Fruit fly (Drosophila melanogaster) whole organism, embryonic: Measurements from ENCODE around the gene CG32425.

Source experiments
- Ada2b ChIP-seq: fragments of 200-800 bp; sonication (Bioruptor generic); IDR thresholded peaks from 2 replicates; pipeline ENCODE4 v1.3.6; 2022; ENCODE audit warnings: missing biosample characterization, missing genetic modification characterization
- Aef1 ChIP-seq: fragments of 200-800 bp; sonication (Bioruptor generic); IDR thresholded peaks from 3 replicates; pipeline ENCODE4 v1.3.6; 2022; ENCODE audit warnings: missing biosample characterization, missing genetic modification characterization
- C15 ChIP-seq: fragments of 200-800 bp; sonication (Bioruptor generic); IDR thresholded peaks from 3 replicates; pipeline ENCODE4 v1.3.6; 2022; ENCODE audit warnings: missing biosample characterization, missing genetic modification characterization
- CG10209 ChIP-seq: fragments of 200-800 bp; sonication (Bioruptor generic); optimal IDR thresholded peaks from 3 replicates; lab custom pipeline; 2017; ENCODE audit warnings: missing biosample characterization, mild to moderate bottlenecking, missing genetic modification characterization, missing genetic modification reagents
- CG10366 ChIP-seq: fragments of 200-800 bp; sonication (Bioruptor generic); IDR thresholded peaks from 2 replicates; pipeline ENCODE4 v1.3.6; 2022; ENCODE audit warnings: missing biosample characterization, missing genetic modification characterization
- CG11696 ChIP-seq: fragments of 200-800 bp; sonication (Bioruptor generic); IDR thresholded peaks from 2 replicates; pipeline ENCODE4 v1.3.6; 2022; ENCODE audit warnings: missing biosample characterization, missing genetic modification characterization
- CG12391 ChIP-seq: fragments of 200-800 bp; sonication (Bioruptor generic); optimal IDR thresholded peaks from 3 replicates; lab custom pipeline; 2018; ENCODE audit warnings: missing biosample characterization, mild to moderate bottlenecking, missing genetic modification characterization, moderate library complexity
- CG12769 ChIP-seq: fragments of 200-800 bp; sonication (Bioruptor generic); optimal IDR thresholded peaks from 2 replicates; lab custom pipeline; 2019; ENCODE audit warnings: missing biosample characterization, mild to moderate bottlenecking, missing genetic modification characterization, moderate library complexity
- CG13624 ChIP-seq: fragments of 200-800 bp; sonication (Bioruptor generic); optimal IDR thresholded peaks from 2 replicates; lab custom pipeline; 2016; ENCODE audit warnings: missing biosample characterization, missing genetic modification characterization
- CG13894 ChIP-seq: fragments of 200-800 bp; sonication (Bioruptor generic); optimal IDR thresholded peaks from 3 replicates; lab custom pipeline; 2018; ENCODE audit warnings: missing biosample characterization, mild to moderate bottlenecking, missing genetic modification characterization, moderate library complexity
- CG14710 ChIP-seq: fragments of 200-800 bp; sonication (Bioruptor generic); optimal IDR thresholded peaks from 3 replicates; lab custom pipeline; 2019; ENCODE audit warnings: missing biosample characterization, mild to moderate bottlenecking, missing genetic modification characterization, moderate library complexity
- CG15601 ChIP-seq: fragments of 200-800 bp; sonication (Bioruptor generic); optimal IDR thresholded peaks from 3 replicates; lab custom pipeline; 2019; ENCODE audit warnings: missing biosample characterization, mild to moderate bottlenecking, missing genetic modification characterization, moderate library complexity
- CG1602 ChIP-seq: fragments of 200-800 bp; sonication (Bioruptor generic); optimal IDR thresholded peaks from 3 replicates; lab custom pipeline; 2016; ENCODE audit warnings: missing biosample characterization, missing genetic modification characterization
- CG16863 ChIP-seq: fragments of 200-800 bp; sonication (Bioruptor generic); optimal IDR thresholded peaks from 3 replicates; lab custom pipeline; 2016; ENCODE audit warnings: missing biosample characterization, missing genetic modification characterization
- CG17328 ChIP-seq: fragments of 200-800 bp; sonication (Bioruptor generic); IDR thresholded peaks from 2 replicates; pipeline ENCODE4 v1.3.6; 2022; ENCODE audit warnings: missing biosample characterization, missing genetic modification characterization
- CG17568 ChIP-seq: fragments of 200-800 bp; sonication (Bioruptor generic); optimal IDR thresholded peaks from 2 replicates; lab custom pipeline; 2018; ENCODE audit warnings: missing biosample characterization, mild to moderate bottlenecking, missing genetic modification characterization, moderate library complexity
- CG17802 ChIP-seq: fragments of 200-800 bp; sonication (Bioruptor generic); optimal IDR thresholded peaks from 2 replicates; lab custom pipeline; 2018; ENCODE audit warnings: missing biosample characterization, mild to moderate bottlenecking, missing genetic modification characterization, moderate library complexity
- CG1832 ChIP-seq: fragments of 200-800 bp; sonication (Bioruptor generic); optimal IDR thresholded peaks from 2 replicates; lab custom pipeline; 2017; ENCODE audit warnings: missing biosample characterization, mild to moderate bottlenecking, missing genetic modification characterization, inconsistent platforms
- CG2202 ChIP-seq: fragments of 200-800 bp; sonication (Bioruptor generic); optimal IDR thresholded peaks from 2 replicates; lab custom pipeline; 2018; ENCODE audit warnings: missing biosample characterization, mild to moderate bottlenecking, missing genetic modification characterization
- CG2712 ChIP-seq: fragments of 200-800 bp; optimal IDR thresholded peaks from 3 replicates; lab custom pipeline; 2019; ENCODE audit warnings: missing biosample characterization, mild to moderate bottlenecking, missing genetic modification characterization, moderate library complexity
- CG3065 ChIP-seq: fragments of 200-800 bp; sonication (Bioruptor generic); optimal IDR thresholded peaks from 2 replicates; lab custom pipeline; 2016; ENCODE audit warnings: missing biosample characterization, missing genetic modification characterization
- CG3407 ChIP-seq: fragments of 200-800 bp; sonication (Bioruptor generic); optimal IDR thresholded peaks from 2 replicates; lab custom pipeline; 2018; ENCODE audit warnings: missing biosample characterization, mild to moderate bottlenecking, missing genetic modification characterization
- CG4854 ChIP-seq: fragments of 200-800 bp; sonication (Bioruptor generic); optimal IDR thresholded peaks from 2 replicates; lab custom pipeline; 2016; ENCODE audit warnings: missing biosample characterization, missing genetic modification characterization, inconsistent platforms
- CG6175 ChIP-seq: fragments of 200-800 bp; sonication (Bioruptor generic); IDR thresholded peaks from 3 replicates; pipeline ENCODE4 v1.3.6; 2022; ENCODE audit warnings: missing biosample characterization, missing genetic modification characterization
- CG8359 ChIP-seq: fragments of 200-800 bp; sonication (Bioruptor generic); optimal IDR thresholded peaks from 2 replicates; lab custom pipeline; 2017; ENCODE audit warnings: missing biosample characterization, mild to moderate bottlenecking, missing genetic modification characterization, borderline replicate concordance
- Chrac-16 ChIP-seq: fragments of 200-800 bp; sonication (Bioruptor generic); optimal IDR thresholded peaks from 3 replicates; lab custom pipeline; 2016; ENCODE audit warnings: missing biosample characterization, missing genetic modification characterization
- Dip3 ChIP-seq: fragments of 200-800 bp; sonication (Bioruptor generic); optimal IDR thresholded peaks from 3 replicates; lab custom pipeline; 2016; ENCODE audit warnings: missing biosample characterization, missing genetic modification characterization
- Dref ChIP-seq: fragments of 200-800 bp; sonication (Bioruptor generic); IDR thresholded peaks from 2 replicates; pipeline ENCODE4 v1.3.6; 2022; ENCODE audit warnings: missing biosample characterization, missing genetic modification characterization
- E2f1 ChIP-seq: fragments of 200-800 bp; sonication (Bioruptor generic); IDR thresholded peaks from 2 replicates; pipeline ENCODE4 v1.3.6; 2022; ENCODE audit warnings: missing biosample characterization, missing genetic modification characterization
- Meics ChIP-seq: fragments of 200-800 bp; sonication (Bioruptor generic); optimal IDR thresholded peaks from 2 replicates; lab custom pipeline; 2017; ENCODE audit warnings: missing biosample characterization, mild to moderate bottlenecking, missing genetic modification characterization
- NC2α ChIP-seq: fragments of 200-800 bp; sonication (Bioruptor generic); optimal IDR thresholded peaks from 2 replicates; lab custom pipeline; 2016; ENCODE audit warnings: missing biosample characterization, missing genetic modification characterization
- Sry-δ ChIP-seq: fragments of 200-800 bp; sonication (Bioruptor generic); optimal IDR thresholded peaks from 2 replicates; lab custom pipeline; 2016; ENCODE audit warnings: missing biosample characterization, missing genetic modification characterization
- TFAM ChIP-seq: fragments of 200-800 bp; sonication (Bioruptor generic); optimal IDR thresholded peaks from 2 replicates; lab custom pipeline; 2017; ENCODE audit warnings: missing biosample characterization, missing genetic modification characterization, inconsistent platforms
- ara ChIP-seq: fragments of 200-800 bp; sonication (Bioruptor generic); IDR thresholded peaks from 2 replicates; pipeline ENCODE4 v1.3.6; 2022; ENCODE audit warnings: missing biosample characterization, missing genetic modification characterization
- crc ChIP-seq: fragments of 200-800 bp; sonication (Bioruptor generic); optimal IDR thresholded peaks from 2 replicates; lab custom pipeline; 2016; ENCODE audit warnings: missing biosample characterization, missing genetic modification characterization
- emc ChIP-seq: fragments of 200-800 bp; sonication (Bioruptor generic); optimal IDR thresholded peaks from 2 replicates; lab custom pipeline; 2016; ENCODE audit warnings: missing biosample characterization, missing genetic modification characterization
- h ChIP-seq: fragments of >200 bp; optimal IDR thresholded peaks from 2 replicates; lab custom pipeline; 2017
- hb ChIP-seq: fragments of 200-800 bp; sonication (Bioruptor generic); IDR thresholded peaks from 3 replicates; pipeline ENCODE4 v1.3.6; 2022; ENCODE audit warnings: missing biosample characterization, missing genetic modification characterization; ENCODE audit not compliant: partially characterized antibody
- lmd ChIP-seq: fragments of 200-800 bp; sonication (Bioruptor generic); IDR thresholded peaks from 2 replicates; pipeline ENCODE4 v1.3.6; 2022; ENCODE audit warnings: missing biosample characterization, missing genetic modification characterization
- peb ChIP-seq: fragments of 200-800 bp; sonication (Bioruptor generic); IDR thresholded peaks from 2 replicates; pipeline ENCODE4 v1.3.6; 2022; ENCODE audit warnings: missing biosample characterization, missing genetic modification characterization
- psq ChIP-seq: fragments of 200-800 bp; sonication (Bioruptor generic); optimal IDR thresholded peaks from 2 replicates; lab custom pipeline; 2017; ENCODE audit warnings: missing biosample characterization, missing genetic modification characterization
- salm ChIP-seq: fragments of 200-800 bp; sonication (Bioruptor generic); optimal IDR thresholded peaks from 2 replicates; lab custom pipeline; 2018; ENCODE audit warnings: missing biosample characterization, mild to moderate bottlenecking, missing genetic modification characterization
- scrt ChIP-seq: fragments of 200-800 bp; sonication (Bioruptor generic); optimal IDR thresholded peaks from 2 replicates; lab custom pipeline; 2018; ENCODE audit warnings: missing biosample characterization, mild to moderate bottlenecking, missing genetic modification characterization, moderate library complexity
- sim ChIP-seq: fragments of 200-800 bp; sonication (Bioruptor generic); IDR thresholded peaks from 2 replicates; pipeline ENCODE4 v1.3.6; 2022; ENCODE audit warnings: missing biosample characterization, missing genetic modification characterization
- sisA ChIP-seq: fragments of 200-800 bp; sonication (Bioruptor generic); IDR thresholded peaks from 2 replicates; pipeline ENCODE4 v1.3.6; 2022; ENCODE audit warnings: missing biosample characterization, missing genetic modification characterization
- stwl ChIP-seq: fragments of 200-800 bp; sonication (Bioruptor generic); optimal IDR thresholded peaks from 3 replicates; lab custom pipeline; 2018; ENCODE audit warnings: missing biosample characterization, mild to moderate bottlenecking, missing genetic modification characterization, moderate library complexity
- tin ChIP-seq: fragments of 200-800 bp; sonication (Bioruptor generic); optimal IDR thresholded peaks from 3 replicates; lab custom pipeline; 2016; ENCODE audit warnings: missing biosample characterization, missing genetic modification characterization
- tna ChIP-seq: fragments of 200-800 bp; sonication (Bioruptor generic); IDR thresholded peaks from 2 replicates; pipeline ENCODE4 v1.3.6; 2022; ENCODE audit warnings: missing biosample characterization, missing genetic modification characterization; ENCODE audit not compliant: partially characterized antibody
- z ChIP-seq: fragments of 200-800 bp; sonication (Bioruptor generic); IDR thresholded peaks from 3 replicates; pipeline ENCODE4 v1.3.6; 2022; ENCODE audit warnings: missing biosample characterization, missing genetic modification characterization
- zfh2 ChIP-seq: fragments of 200-800 bp; sonication (Bioruptor generic); optimal IDR thresholded peaks from 2 replicates; lab custom pipeline; 2016; ENCODE audit warnings: missing biosample characterization, missing genetic modification characterization

Gene CG32425

dm6 chr3L:20517897-20518804 is 21.0 kb downstream of the CG32425 start (continued):
- TF ChIP-seq CG1832 (GFP tag; lab: Kevin White, UChicago) (no peak), CG13624 (GFP tag; lab: Kevin White, UChicago) (peak; percentile 66), E2f1 (GFP tag; lab: Robert Waterston, UW) (no peak), h (no peak), salm (tag; lab: Kevin White, UChicago) (no peak), CG10209 (GFP tag; lab: Kevin White, UChicago) (peak; percentile 38), Dref (GFP tag; lab: Robert Waterston, UW) (no peak), CG4854 (no peak), lmd (GFP tag; lab: Robert Waterston, UW) (peak; percentile 11; the same call in 1 of the 2 replicates), zfh2 (GFP tag; lab: Kevin White, UChicago) (peak; percentile 5), CG10366 (GFP tag; lab: Robert Waterston, UW) (peak; percentile 9; the same call in 1 of the 2 replicates), tin (GFP tag; lab: Kevin White, UChicago) (no peak), CG17328 (GFP tag; lab: Robert Waterston, UW) (0 out of 2 replicates have a peak, but pooled peaks have one; percentile 29), sim (GFP tag; lab: Robert Waterston, UW) (no peak), Aef1 (0 out of 3 replicates have a peak, but pooled peaks have one; percentile 13), peb (GFP tag; lab: Robert Waterston, UW) (no peak), scrt (GFP tag; lab: Kevin White, UChicago) (no peak), CG14710 (tag; lab: Kevin White, UChicago) (no peak), crc (GFP tag; lab: Kevin White, UChicago) (no peak), CG1602 (GFP tag; lab: Kevin White, UChicago) (no peak), CG17568 (peak; percentile 4), TFAM (GFP tag; lab: Kevin White, UChicago) (no peak), CG12391 (tag; lab: Kevin White, UChicago) (peak; percentile 29), psq (GFP tag; lab: Kevin White, UChicago) (peak; percentile 87), CG17802 (tag; lab: Kevin White, UChicago) (no peak), CG3407 (GFP tag; lab: Kevin White, UChicago) (no peak), Meics (GFP tag; lab: Kevin White, UChicago) (peak; percentile 45), emc (GFP tag; lab: Kevin White, UChicago) (no peak), z (GFP tag; lab: Robert Waterston, UW) (no peak), CG13894 (tag; lab: Kevin White, UChicago) (no peak), CG3065 (GFP tag; lab: Kevin White, UChicago) (no peak), ara (GFP tag; lab: Robert Waterston, UW) (0 out of 2 replicates have a peak, but pooled peaks have one; percentile 22), sisA (GFP tag; lab: Robert Waterston, UW) (no peak), Ada2b (peak; percentile 46; the same call in 1 of the 2 replicates), CG16863 (GFP tag; lab: Kevin White, UChicago) (no peak), CG8359 (GFP tag; lab: Kevin White, UChicago) (no peak), CG2202 (tag; lab: Kevin White, UChicago) (no peak), stwl (no peak), NC2α (GFP tag; lab: Kevin White, UChicago) (no peak), C15 (GFP tag; lab: Robert Waterston, UW) (no peak), Dip3 (GFP tag; lab: Kevin White, UChicago) (peak; percentile 24), Chrac-16 (GFP tag; lab: Kevin White, UChicago) (peak; percentile 15), tna (GFP tag; lab: Robert Waterston, UW) (no peak), CG15601 (no peak), CG2712 (tag; lab: Kevin White, UChicago) (peak; percentile 33), CG11696 (GFP tag; lab: Robert Waterston, UW) (peak; percentile 51; the same call in 1 of the 2 replicates), CG6175 (no peak), CG12769 (no peak), hb (GFP tag; lab: Robert Waterston, UW) (no peak), Sry-δ (no peak)
